Fruit fly (Drosophila melanogaster) whole organism, prepupa: ENCODE measurements around the gene RabX6.

Experiments
- Blimp-1 ChIP-seq: fragments of 200-800 bp; sonication (Bioruptor generic); optimal IDR thresholded peaks from 3 replicates; lab custom pipeline; 2017; ENCODE audit warnings: missing biosample characterization, missing genetic modification characterization, mild to moderate bottlenecking, moderate library complexity, missing genetic modification reagents
- CG10631 ChIP-seq: fragments of 200-800 bp; sonication (Bioruptor generic); optimal IDR thresholded peaks from 2 replicates; lab custom pipeline; 2016; ENCODE audit warnings: missing biosample characterization, missing genetic modification characterization
- CG10669 ChIP-seq: fragments of 200-800 bp; sonication (Bioruptor generic); optimal IDR thresholded peaks from 3 replicates; lab custom pipeline; 2018; ENCODE audit warnings: missing biosample characterization, mild to moderate bottlenecking, missing genetic modification characterization, moderate library complexity
- CG11294 ChIP-seq: fragments of 200-800 bp; sonication (Bioruptor generic); IDR thresholded peaks from 2 replicates; pipeline ENCODE4 v1.3.6; 2022; ENCODE audit warnings: missing biosample characterization, missing genetic modification characterization
- CG11762 ChIP-seq: fragments of 200-800 bp; sonication (Bioruptor generic); optimal IDR thresholded peaks from 3 replicates; lab custom pipeline; 2016; ENCODE audit warnings: missing biosample characterization, missing genetic modification characterization; ENCODE audit not compliant: insufficient read depth
- CG11902 ChIP-seq: fragments of 200-800 bp; sonication (Bioruptor generic); optimal IDR thresholded peaks from 3 replicates; lab custom pipeline; 2016; ENCODE audit warnings: missing biosample characterization, missing genetic modification characterization
- CG1621 ChIP-seq: fragments of 200-800 bp; sonication (Bioruptor generic); optimal IDR thresholded peaks from 3 replicates; lab custom pipeline; 2018; ENCODE audit warnings: missing biosample characterization, mild to moderate bottlenecking, missing genetic modification characterization
- CG16779 ChIP-seq: fragments of 200-800 bp; sonication (Bioruptor generic); optimal IDR thresholded peaks from 3 replicates; lab custom pipeline; 2017; ENCODE audit warnings: missing biosample characterization, mild to moderate bottlenecking, missing genetic modification characterization
- CG3032 ChIP-seq: fragments of 200-800 bp; optimal IDR thresholded peaks from 2 replicates; lab custom pipeline; 2019; ENCODE audit warnings: missing biosample characterization, mild to moderate bottlenecking, missing genetic modification characterization, moderate library complexity
- CG31627 ChIP-seq: fragments of 200-800 bp; sonication (Bioruptor generic); optimal IDR thresholded peaks from 3 replicates; lab custom pipeline; 2016; ENCODE audit warnings: missing biosample characterization, missing genetic modification characterization
- CG32006 ChIP-seq: fragments of 200-800 bp; sonication (Bioruptor generic); optimal IDR thresholded peaks from 3 replicates; lab custom pipeline; 2017; ENCODE audit warnings: missing biosample characterization, mild to moderate bottlenecking, missing genetic modification characterization
- CG34406 ChIP-seq: fragments of 200-800 bp; sonication (Bioruptor generic); optimal IDR thresholded peaks from 3 replicates; lab custom pipeline; 2016; ENCODE audit warnings: missing biosample characterization, missing genetic modification characterization
- CG3919 ChIP-seq: fragments of 200-800 bp; sonication (Bioruptor generic); optimal IDR thresholded peaks from 3 replicates; lab custom pipeline; 2016; ENCODE audit warnings: missing biosample characterization, missing genetic modification characterization
- CG6163 ChIP-seq: fragments of 200-800 bp; sonication (Bioruptor generic); IDR thresholded peaks from 3 replicates; pipeline ENCODE4 v1.3.6; 2022; ENCODE audit warnings: missing biosample characterization, missing genetic modification characterization
- CG6276 ChIP-seq: fragments of 200-800 bp; sonication (Bioruptor generic); optimal IDR thresholded peaks from 2 replicates; lab custom pipeline; 2017; ENCODE audit warnings: missing biosample characterization, mild to moderate bottlenecking, missing genetic modification characterization
- CG6808 ChIP-seq: fragments of 200-800 bp; sonication (Bioruptor generic); optimal IDR thresholded peaks from 3 replicates; lab custom pipeline; 2017; ENCODE audit warnings: missing biosample characterization, missing genetic modification characterization, mild to moderate bottlenecking, moderate library complexity, missing genetic modification reagents
- CG8119 ChIP-seq: fragments of 200-800 bp; sonication (Bioruptor generic); IDR thresholded peaks from 3 replicates; pipeline ENCODE4 v1.3.6; 2022; ENCODE audit warnings: missing biosample characterization, missing genetic modification characterization
- CG8319 ChIP-seq: fragments of 200-800 bp; sonication (Bioruptor generic); optimal IDR thresholded peaks from 3 replicates; lab custom pipeline; 2016; ENCODE audit warnings: missing biosample characterization, missing genetic modification characterization
- CG8632 ChIP-seq: fragments of 200-800 bp; sonication (Bioruptor generic); optimal IDR thresholded peaks from 3 replicates; lab custom pipeline; 2016; ENCODE audit warnings: missing biosample characterization, missing genetic modification characterization
- CG9139 ChIP-seq: fragments of 200-800 bp; sonication (Bioruptor generic); optimal IDR thresholded peaks from 3 replicates; lab custom pipeline; 2017; ENCODE audit warnings: missing biosample characterization, mild to moderate bottlenecking, missing genetic modification characterization
- Eip75B ChIP-seq: fragments of 200-800 bp; sonication (Bioruptor generic); optimal IDR thresholded peaks from 3 replicates; lab custom pipeline; 2016; ENCODE audit warnings: missing biosample characterization, missing genetic modification characterization
- Eip78C ChIP-seq: fragments of 200-800 bp; sonication (Bioruptor generic); peaks from one replicate; lab custom pipeline; 2016; ENCODE audit warnings: missing biosample characterization, missing genetic modification characterization
- Eip93F ChIP-seq: fragments of 200-800 bp; sonication (Bioruptor generic); optimal IDR thresholded peaks from 2 replicates; lab custom pipeline; 2016; ENCODE audit warnings: missing biosample characterization, mild to moderate bottlenecking, missing genetic modification characterization
- Ets21C ChIP-seq: fragments of 200-800 bp; sonication (Bioruptor generic); optimal IDR thresholded peaks from 3 replicates; lab custom pipeline; 2016; ENCODE audit warnings: missing biosample characterization, missing genetic modification characterization
- Ets96B ChIP-seq: fragments of 200-800 bp; optimal IDR thresholded peaks from 2 replicates; lab custom pipeline; 2019; ENCODE audit warnings: missing biosample characterization, mild to moderate bottlenecking, missing genetic modification characterization, moderate library complexity
- Gug ChIP-seq: fragments of 200-800 bp; sonication (Bioruptor generic); IDR thresholded peaks from 2 replicates; pipeline ENCODE4 v1.3.6; 2022; ENCODE audit warnings: missing biosample characterization, missing genetic modification characterization
- Hr38 ChIP-seq: sonication (Bioruptor generic); optimal IDR thresholded peaks from 2 replicates; lab custom pipeline; 2016; ENCODE audit warnings: missing biosample characterization, missing genetic modification characterization
- Hr39 ChIP-seq: fragments of 200-800 bp; sonication (Bioruptor generic); optimal IDR thresholded peaks from 2 replicates; lab custom pipeline; 2016; ENCODE audit warnings: missing biosample characterization, missing genetic modification characterization
- Hr4 ChIP-seq: fragments of 200-800 bp; sonication (Bioruptor generic); optimal IDR thresholded peaks from 3 replicates; lab custom pipeline; 2016; ENCODE audit warnings: missing biosample characterization, missing genetic modification characterization
- Lpt ChIP-seq: fragments of 200-800 bp; sonication (Bioruptor generic); optimal IDR thresholded peaks from 3 replicates; lab custom pipeline; 2016; ENCODE audit warnings: missing biosample characterization, missing genetic modification characterization
- Sox102F ChIP-seq: fragments of 200-800 bp; sonication (Bioruptor generic); optimal IDR thresholded peaks from 2 replicates; lab custom pipeline; 2016; ENCODE audit warnings: missing biosample characterization, mild to moderate bottlenecking, missing genetic modification characterization
- Sox15 ChIP-seq: fragments of 200-800 bp; sonication (Bioruptor generic); optimal IDR thresholded peaks from 3 replicates; lab custom pipeline; 2016; ENCODE audit warnings: missing biosample characterization, missing genetic modification characterization
- achi ChIP-seq: fragments of 200-800 bp; sonication (Bioruptor generic); optimal IDR thresholded peaks from 3 replicates; lab custom pipeline; 2016; ENCODE audit warnings: missing biosample characterization, missing genetic modification characterization
- cyc ChIP-seq: fragments of 200-800 bp; sonication (Bioruptor generic); optimal IDR thresholded peaks from 3 replicates; lab custom pipeline; 2016; ENCODE audit warnings: missing biosample characterization, missing genetic modification characterization
- dsx ChIP-seq: fragments of 200-800 bp; optimal IDR thresholded peaks from 3 replicates; lab custom pipeline; 2019; ENCODE audit warnings: missing biosample characterization, mild to moderate bottlenecking, missing genetic modification characterization, moderate library complexity; ENCODE audit not compliant: poor library complexity, severe bottlenecking
- eg ChIP-seq: fragments of 200-800 bp; sonication (Bioruptor generic); IDR thresholded peaks from 3 replicates; pipeline ENCODE4 v1.3.6; 2022; ENCODE audit warnings: missing biosample characterization, missing genetic modification characterization
- esn ChIP-seq: fragments of 200-800 bp; sonication (Bioruptor generic); optimal IDR thresholded peaks from 2 replicates; lab custom pipeline; 2016; ENCODE audit warnings: missing biosample characterization, mild to moderate bottlenecking, missing genetic modification characterization, moderate library complexity
- fd59A ChIP-seq: fragments of 200-800 bp; sonication (Bioruptor generic); optimal IDR thresholded peaks from 2 replicates; lab custom pipeline; 2017; ENCODE audit warnings: missing biosample characterization, mild to moderate bottlenecking, missing genetic modification characterization, missing genetic modification reagents
- fd85E ChIP-seq: fragments of 200-800 bp; sonication (Bioruptor generic); optimal IDR thresholded peaks from 3 replicates; lab custom pipeline; 2016; ENCODE audit warnings: missing biosample characterization, missing genetic modification characterization
- fkh ChIP-seq: fragments of 200-800 bp; sonication (Bioruptor generic); optimal IDR thresholded peaks from 3 replicates; lab custom pipeline; 2017; ENCODE audit warnings: missing biosample characterization, mild to moderate bottlenecking, missing genetic modification characterization, moderate library complexity
- lz ChIP-seq: fragments of 200-800 bp; sonication (Bioruptor generic); optimal IDR thresholded peaks from 3 replicates; lab custom pipeline; 2016; ENCODE audit warnings: missing biosample characterization, missing genetic modification characterization
- salr ChIP-seq, 2 experiments: fragments of 200-800 bp; sonication (Bioruptor generic); optimal IDR thresholded peaks; 3 replicates each; lab custom pipeline; 2016 to 2018; ENCODE audit warnings: missing biosample characterization in 2 of 2, missing genetic modification characterization in 2 of 2, mild to moderate bottlenecking in 1 of 2
- spab ChIP-seq: fragments of 200-800 bp; sonication (Bioruptor generic); optimal IDR thresholded peaks from 2 replicates; lab custom pipeline; 2017; ENCODE audit warnings: missing biosample characterization, mild to moderate bottlenecking, missing genetic modification characterization, missing genetic modification reagents
- ss ChIP-seq, 2 experiments: fragments of 200-800 bp; sonication (Bioruptor generic); optimal IDR thresholded peaks; 2 replicates in 1 of 2; 3 replicates in 1 of 2; lab custom pipeline; 2017 to 2018; ENCODE audit warnings: mild to moderate bottlenecking in 2 of 2, missing biosample characterization in 2 of 2, missing genetic modification characterization in 2 of 2, moderate library complexity in 1 of 2
- topi ChIP-seq: fragments of 200-800 bp; sonication (Bioruptor generic); optimal IDR thresholded peaks from 3 replicates; lab custom pipeline; 2016; ENCODE audit warnings: missing biosample characterization, missing genetic modification characterization
- vri ChIP-seq: fragments of 200-800 bp; sonication (Bioruptor generic); optimal IDR thresholded peaks from 3 replicates; lab custom pipeline; 2016; ENCODE audit warnings: missing biosample characterization, mild to moderate bottlenecking, missing genetic modification characterization

The RabX6 gene

DNA sequence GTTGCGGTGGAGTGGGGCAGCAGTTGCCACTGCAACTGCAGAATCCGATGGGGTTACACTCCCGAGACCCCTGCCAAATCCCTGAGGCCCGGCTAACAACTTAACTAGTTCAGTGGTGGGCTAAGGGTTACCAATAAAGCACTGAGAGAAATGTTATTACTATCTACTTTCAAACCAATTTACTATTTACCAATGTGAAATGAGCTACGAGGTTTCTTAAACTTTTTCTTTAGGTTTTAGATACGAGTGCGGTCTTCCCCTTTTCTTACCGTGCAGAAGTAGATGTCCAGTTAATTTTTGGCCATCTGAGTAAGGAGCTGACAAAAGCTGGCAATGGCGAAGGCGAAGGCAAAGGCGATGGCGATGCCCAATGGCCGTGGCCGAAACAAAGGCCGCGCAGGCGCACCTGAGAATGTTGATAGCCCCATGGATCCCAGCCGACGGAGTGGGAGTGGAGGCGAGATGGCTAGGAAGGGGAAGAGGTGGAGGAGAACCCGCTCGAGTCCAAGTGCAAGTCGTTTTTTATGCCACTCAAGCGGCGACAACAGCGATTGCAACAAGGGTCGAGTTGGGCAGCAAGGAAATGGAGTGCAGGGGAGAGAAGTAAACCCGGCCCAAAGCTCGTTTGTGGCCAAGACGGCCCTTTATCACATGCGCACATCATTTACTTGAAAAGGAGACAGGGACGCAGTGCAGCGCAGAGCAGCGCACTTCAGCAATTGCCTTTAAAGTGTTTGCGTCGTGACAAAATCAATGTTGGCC is 29.8 kb upstream of the RabX6 start (continued):
- peak; percentile 21 for TF ChIP-seq CG32006 (GFP tag; lab: Kevin White, UChicago)
- TF ChIP-seq eg: peak; percentile 25; the same call in 1 of the 3 replicates
- peak; percentile 61 for TF ChIP-seq CG6808 (GFP tag; lab: Kevin White, UChicago)
- TF ChIP-seq Hr39 (GFP tag; lab: Kevin White, UChicago): peak; percentile 66
- peak; percentile 63 for TF ChIP-seq CG31627 (GFP tag; lab: Kevin White, UChicago)
- peak; percentile 68 for TF ChIP-seq CG3919
- TF ChIP-seq fd85E: no peak
- TF ChIP-seq Hr38 (GFP tag; lab: Kevin White, UChicago): no peak
- TF ChIP-seq CG6163 (GFP tag; lab: Robert Waterston, UW): peak; percentile 81
- no peak for TF ChIP-seq Gug (GFP tag; lab: Robert Waterston, UW)

DNA sequence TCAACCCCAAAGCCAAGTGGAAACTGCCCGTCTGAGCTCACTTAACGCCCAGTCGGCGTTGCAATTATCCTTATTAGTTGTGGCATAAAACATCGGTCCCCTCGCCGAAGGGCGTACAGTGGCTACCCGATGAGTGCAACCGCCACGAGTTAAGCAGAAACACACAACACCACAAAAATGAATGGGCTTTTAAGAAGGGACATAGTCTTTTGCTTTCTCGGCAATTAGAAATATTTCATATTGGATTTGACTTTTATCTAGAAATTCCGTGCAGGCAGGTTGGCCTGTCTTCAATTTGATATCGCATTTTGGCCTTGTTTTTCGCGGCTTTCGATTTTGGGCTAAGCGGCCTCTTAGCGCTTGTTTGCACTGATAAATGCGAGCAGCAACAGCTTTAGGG is 26.4 kb upstream of the RabX6 start:
- TF ChIP-seq fd85E: no peak
- peak; percentile 77 for TF ChIP-seq Ets21C (GFP tag; lab: Kevin White, UChicago)
- no peak for TF ChIP-seq CG16779
- TF ChIP-seq ss (GFP tag; optimal IDR thresholded peaks at IDR 0.05; lab: Kevin White, UChicago): peak; percentile 24 to 50
- TF ChIP-seq Hr38 (GFP tag; lab: Kevin White, UChicago): no peak
- TF ChIP-seq CG3032 (tag; lab: Kevin White, UChicago): peak; percentile 53
- TF ChIP-seq vri (GFP tag; lab: Kevin White, UChicago): peak; percentile 80
- TF ChIP-seq eg: peak; percentile 60; the same call in 2 of the 3 replicates
- peak; percentile 80 for TF ChIP-seq lz (GFP tag; lab: Kevin White, UChicago)
- peak; percentile 83 for TF ChIP-seq topi (GFP tag; lab: Kevin White, UChicago)
- peak; percentile 33 for TF ChIP-seq fd59A (GFP tag; lab: Kevin White, UChicago)
- TF ChIP-seq Sox102F (GFP tag; lab: Kevin White, UChicago): peak; percentile 84
- peak; percentile 29 for TF ChIP-seq Hr4
- TF ChIP-seq Lpt (GFP tag; lab: Kevin White, UChicago): no peak
- TF ChIP-seq Eip93F (GFP tag; lab: Kevin White, UChicago): peak; percentile 56
- TF ChIP-seq CG6163 (GFP tag; lab: Robert Waterston, UW): peak; percentile 80
- TF ChIP-seq CG31627 (GFP tag; lab: Kevin White, UChicago): peak; percentile 87
- TF ChIP-seq CG11902 (GFP tag; lab: Kevin White, UChicago): peak; percentile 77
- TF ChIP-seq CG11294 (GFP tag; lab: Robert Waterston, UW): no peak
- TF ChIP-seq esn (GFP tag; lab: Kevin White, UChicago): peak; percentile 84
- TF ChIP-seq Blimp-1: peak; percentile 63
- peak; percentile 54 for TF ChIP-seq achi (GFP tag; lab: Kevin White, UChicago)
- peak; percentile 85 for TF ChIP-seq Eip78C (GFP tag; lab: Kevin White, UChicago)
- peak; percentile 36 for TF ChIP-seq Sox15 (GFP tag; lab: Kevin White, UChicago)
- peak; percentile 44 for TF ChIP-seq CG10669 (GFP tag; lab: Kevin White, UChicago)
- peak; percentile 38 for TF ChIP-seq CG6808 (GFP tag; lab: Kevin White, UChicago)
- TF ChIP-seq Hr39 (GFP tag; lab: Kevin White, UChicago): peak; percentile 88
- peak; percentile 50 for TF ChIP-seq CG8319
- TF ChIP-seq salr (GFP tag; optimal IDR thresholded peaks at IDR 0.05; lab: Kevin White, UChicago): peak in 1 of 2 experiments; percentile 31
- no peak for TF ChIP-seq CG9139
- peak; percentile 49 for TF ChIP-seq CG8632 (GFP tag; lab: Kevin White, UChicago)
- TF ChIP-seq Ets96B (tag; lab: Kevin White, UChicago): peak; percentile 50
- TF ChIP-seq CG3919: peak; percentile 68
- TF ChIP-seq CG6276 (GFP tag; lab: Kevin White, UChicago): no peak
- TF ChIP-seq dsx: peak; percentile 48
- TF ChIP-seq CG10631 (GFP tag; lab: Kevin White, UChicago): peak; percentile 58
- TF ChIP-seq spab: peak; percentile 52
- TF ChIP-seq fkh (GFP tag; lab: Kevin White, UChicago): no peak
- peak; percentile 47 for TF ChIP-seq CG34406
- peak; percentile 63 for TF ChIP-seq Eip75B (GFP tag; lab: Kevin White, UChicago)
- 0 out of 3 replicates have a peak, but pooled peaks have one; percentile 33 for TF ChIP-seq CG8119 (GFP tag; lab: Robert Waterston, UW)
- peak; percentile 60 for TF ChIP-seq CG11762 (GFP tag; lab: Kevin White, UChicago)
- no peak for TF ChIP-seq CG1621 (tag; lab: Kevin White, UChicago)
- peak; percentile 84 for TF ChIP-seq cyc (GFP tag; lab: Kevin White, UChicago)
